Worm (Caenorhabditis elegans) whole organism, mixed stage, embryonic: ENCODE results near the gene Y57G11C.36.

Experiments used
- mep-1 ChIP-seq: fragments of 150-350 bp; optimal IDR thresholded peaks from 2 replicates; lab custom pipeline; 2017; ENCODE audit warnings: missing biosample characterization, missing genetic modification reagents, missing genetic modification characterization, inconsistent platforms
- snpc-4 ChIP-seq: fragments of 150-350 bp; optimal IDR thresholded peaks from 2 replicates; lab custom pipeline; 2014; ENCODE audit warnings: missing biosample characterization, missing genetic modification characterization

DNA sequence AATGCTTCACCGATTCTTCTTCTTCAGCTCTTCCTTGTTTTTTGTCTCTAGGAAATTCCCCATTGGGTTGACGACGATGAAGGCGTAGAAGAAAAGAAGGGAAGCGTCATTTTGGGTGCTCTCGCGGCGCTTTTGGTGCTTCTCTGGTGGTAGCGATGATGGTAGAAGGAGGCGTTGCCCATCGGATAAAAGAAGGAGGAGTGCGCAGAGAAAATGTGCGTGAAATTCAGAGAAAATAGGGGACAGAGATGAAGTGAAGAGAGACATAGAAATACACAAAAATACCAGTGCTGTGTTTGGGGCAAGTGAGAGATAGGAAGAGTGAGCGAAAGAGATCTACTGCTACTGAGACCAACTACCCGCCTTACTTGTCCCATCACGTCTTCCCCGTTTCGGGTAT lies 33.3 kb upstream of the Y57G11C.36 start, which contains the start of gene oig-5:
- TF ChIP-seq snpc-4 (tag; lab: Kevin White, UChicago) (no peak), mep-1 (tag; lab: Kevin White, UChicago) (no peak)
